Worm (Caenorhabditis elegans) whole organism, midembryonic: Measurements from ENCODE around the gene gpcp-1.

Source experiments
- T22C8.4 ChIP-seq: fragments of 200-800 bp; sonication (Bioruptor generic); IDR thresholded peaks from 2 replicates; pipeline ENCODE4 v1.3.6; 2022; ENCODE audit warnings: missing genetic modification characterization, missing compliant biosample characterization
- cog-1 ChIP-seq: sonication (generic microtip); optimal IDR thresholded peaks from 2 replicates; lab custom pipeline; 2016; ENCODE audit warnings: missing genetic modification characterization, missing compliant biosample characterization
- flt-1 ChIP-seq: fragments of 200-800 bp; sonication (Bioruptor generic); IDR thresholded peaks from 2 replicates; pipeline ENCODE4 v1.3.6; 2022; ENCODE audit warnings: missing genetic modification characterization, missing compliant biosample characterization
- klf-2 ChIP-seq: fragments of 200-800 bp; sonication (Bioruptor generic); conservative IDR thresholded peaks from 2 replicates; pipeline ENCODE4 v1.3.6; 2022; ENCODE audit warnings: missing genetic modification reagents, missing genetic modification characterization, missing compliant biosample characterization
- med-1 ChIP-seq: sonication (generic microtip); optimal IDR thresholded peaks from 2 replicates; lab custom pipeline; 2017; ENCODE audit warnings: missing genetic modification characterization, mild to moderate bottlenecking, missing compliant biosample characterization, antibody characterized with exemption, missing genetic modification reagents; ENCODE audit not compliant: insufficient read depth
- ref-1 ChIP-seq: fragments of 200-800 bp; sonication (Bioruptor generic); conservative IDR thresholded peaks from 2 replicates; pipeline ENCODE4 v1.3.6; 2022; ENCODE audit warnings: missing genetic modification reagents, missing genetic modification characterization, missing compliant biosample characterization
- tab-1 ChIP-seq: fragments of 200-800 bp; sonication (Bioruptor generic); IDR thresholded peaks from 2 replicates; pipeline ENCODE4 v1.3.6; 2022; ENCODE audit warnings: missing genetic modification characterization, missing compliant biosample characterization
- ztf-23 ChIP-seq: fragments of 200-800 bp; sonication (Bioruptor generic); IDR thresholded peaks from 2 replicates; pipeline ENCODE4 v1.3.6; 2022; ENCODE audit warnings: missing genetic modification reagents, missing genetic modification characterization, missing compliant biosample characterization
- ztf-29 ChIP-seq: fragments of 200-800 bp; sonication (Bioruptor generic); IDR thresholded peaks from 2 replicates; pipeline ENCODE4 v1.3.6; 2022; ENCODE audit warnings: missing genetic modification reagents, missing genetic modification characterization, missing compliant biosample characterization

Gene gpcp-1

DNA sequence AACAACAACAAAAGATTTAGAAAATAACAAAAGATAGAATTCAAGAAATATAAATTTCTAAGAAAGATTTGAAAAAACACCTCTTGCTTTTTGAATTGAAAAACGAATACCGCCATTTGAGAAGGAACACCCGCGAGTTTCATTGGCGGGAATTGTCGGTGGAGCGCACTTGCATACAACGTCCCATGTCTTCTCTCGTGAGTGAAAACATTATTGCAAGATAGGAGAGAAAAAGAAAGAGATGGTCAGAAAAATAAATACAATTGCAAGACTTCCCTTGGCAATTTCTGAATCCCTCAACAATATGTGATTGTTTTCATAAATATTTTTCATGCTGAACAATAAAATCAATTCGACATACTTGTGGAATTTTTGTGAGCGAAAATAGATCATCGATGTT, 4.3 kb downstream of the gpcp-1 start, which contains the start of gene K10B3.5:
TSS of gene K10B3.5 (minus strand) at position 343 of the 400 bp plus-strand sequence.
- TF ChIP-seq ztf-23 (no peak), flt-1 (GFP tag; lab: Robert Waterston, UW) (0 out of 2 replicates have a peak, but pooled peaks have one; percentile 25), med-1 (GFP tag; lab: Kevin White, UChicago) (no peak), ztf-29 (no peak)

DNA sequence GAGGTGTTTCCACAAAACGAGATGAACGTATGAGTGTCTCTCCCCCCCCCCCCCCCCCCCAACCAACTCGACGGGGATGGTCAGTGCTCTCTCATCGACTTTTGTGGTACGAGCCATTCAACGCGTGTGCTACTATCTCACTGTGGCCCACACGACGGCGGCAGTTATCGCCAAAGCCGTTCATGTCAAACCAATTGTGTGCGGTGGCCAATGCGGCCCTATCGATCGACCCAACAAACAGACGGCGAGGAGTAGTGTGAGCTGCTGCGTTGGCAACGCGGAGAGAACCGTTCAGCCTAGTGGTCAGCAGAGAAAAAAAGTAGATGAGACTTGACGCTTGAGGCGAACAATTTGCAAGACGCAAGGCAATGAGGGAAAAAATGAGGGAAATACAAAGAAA, 7.6 kb downstream of the gpcp-1 start:
- no peak for TF ChIP-seq med-1 (GFP tag; lab: Kevin White, UChicago)
- peak; percentile 61; the same call in 1 of the 2 replicates for TF ChIP-seq flt-1 (GFP tag; lab: Robert Waterston, UW)
- TF ChIP-seq T22C8.4 (GFP tag; lab: Robert Waterston, UW), result peak; percentile 77
- TF ChIP-seq ztf-23, result peak; percentile 40; the same call in 1 of the 2 replicates

DNA sequence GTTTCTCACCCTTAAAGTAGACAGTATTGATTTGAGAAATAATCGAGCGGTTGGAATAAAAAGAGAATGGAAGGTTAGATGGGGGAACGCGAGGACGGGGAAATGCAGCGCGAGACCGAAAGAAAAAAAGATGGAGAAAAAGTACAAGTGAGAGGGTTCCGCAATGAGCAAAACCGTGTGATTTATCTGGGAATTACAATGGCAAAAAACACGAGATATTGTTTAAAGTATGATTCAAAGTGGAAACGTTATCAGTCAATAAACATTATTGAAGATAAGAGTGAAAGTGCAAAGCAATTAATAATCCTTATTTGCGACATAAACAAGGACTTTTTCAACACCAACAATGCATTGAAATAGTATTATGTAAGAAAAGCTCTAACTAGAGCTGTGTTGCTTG, 8.3 kb downstream of the gpcp-1 start, which contains the start of gene ztf-13:
TSS of gene ztf-13 (minus strand) at position 11 of the 400 bp plus-strand sequence.
- TF ChIP-seq tab-1 (no peak), ref-1 (no peak), ztf-23 (no peak), med-1 (GFP tag; lab: Kevin White, UChicago) (no peak), ztf-29 (no peak), cog-1 (tag; lab: Kevin White, UChicago) (no peak), T22C8.4 (GFP tag; lab: Robert Waterston, UW) (no peak), klf-2 (GFP tag; lab: Robert Waterston, UW) (no peak), flt-1 (GFP tag; lab: Robert Waterston, UW) (no peak)

DNA sequence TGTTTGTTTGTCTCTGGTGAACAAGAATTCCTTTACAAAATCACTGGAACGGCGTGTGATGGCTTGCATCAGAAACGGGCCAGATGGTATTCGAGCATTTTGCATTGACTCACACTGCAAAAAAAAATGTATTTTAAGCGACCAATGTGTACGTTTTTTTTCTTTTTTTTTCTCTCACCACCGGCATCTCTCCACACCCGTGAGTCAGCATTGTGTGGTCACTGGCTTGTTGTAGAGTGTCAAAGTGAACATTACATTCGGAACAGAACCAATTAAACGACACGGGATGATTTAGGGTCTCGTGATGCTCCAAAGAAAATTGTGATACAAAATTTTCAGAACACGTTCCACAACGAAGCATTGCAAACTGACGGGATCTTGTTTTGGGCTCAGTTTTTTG, 8.9 kb downstream of the gpcp-1 start:
- TF ChIP-seq med-1 (GFP tag; lab: Kevin White, UChicago) (no peak), klf-2 (GFP tag; lab: Robert Waterston, UW) (no peak), flt-1 (GFP tag; lab: Robert Waterston, UW) (no peak), ztf-29 (no peak)

DNA sequence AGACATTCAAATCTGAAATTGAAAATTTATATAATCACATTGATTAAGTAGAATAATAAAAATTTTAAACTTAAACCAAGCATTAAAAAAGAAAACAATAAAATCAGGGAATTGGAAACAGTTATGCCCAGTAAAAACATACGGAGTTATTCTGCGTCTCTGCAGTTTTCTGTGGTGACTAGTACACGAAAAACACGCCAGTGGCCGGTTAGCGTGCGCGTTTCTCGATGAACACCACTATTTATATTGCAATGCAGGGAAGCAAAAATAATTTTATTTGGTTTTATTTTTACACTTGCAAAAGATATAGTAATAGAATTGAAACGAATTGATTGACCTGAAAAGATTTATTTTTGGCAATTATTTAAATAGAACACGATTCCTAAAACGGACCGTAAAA, 10.6 kb downstream of the gpcp-1 start, which contains the start of gene sec-3:
TSS of gene sec-3 (minus strand) at position 21 of the 400 bp plus-strand sequence.
- TF ChIP-seq ref-1, result no peak
- TF ChIP-seq ztf-29, result peak; percentile 58; the same call in 1 of the 2 replicates
- peak; percentile 85 for TF ChIP-seq flt-1 (GFP tag; lab: Robert Waterston, UW)
- no peak for TF ChIP-seq T22C8.4 (GFP tag; lab: Robert Waterston, UW)
- peak; percentile 61 for TF ChIP-seq med-1 (GFP tag; lab: Kevin White, UChicago)
- peak; percentile 88 for TF ChIP-seq cog-1 (tag; lab: Kevin White, UChicago)
- TF ChIP-seq ztf-23, result peak; percentile 78; the same call in 1 of the 2 replicates
- peak; percentile 62; the same call in 1 of the 2 replicates for TF ChIP-seq klf-2 (GFP tag; lab: Robert Waterston, UW)
- TF ChIP-seq tab-1, result peak; percentile 65; the same call in 1 of the 2 replicates

DNA sequence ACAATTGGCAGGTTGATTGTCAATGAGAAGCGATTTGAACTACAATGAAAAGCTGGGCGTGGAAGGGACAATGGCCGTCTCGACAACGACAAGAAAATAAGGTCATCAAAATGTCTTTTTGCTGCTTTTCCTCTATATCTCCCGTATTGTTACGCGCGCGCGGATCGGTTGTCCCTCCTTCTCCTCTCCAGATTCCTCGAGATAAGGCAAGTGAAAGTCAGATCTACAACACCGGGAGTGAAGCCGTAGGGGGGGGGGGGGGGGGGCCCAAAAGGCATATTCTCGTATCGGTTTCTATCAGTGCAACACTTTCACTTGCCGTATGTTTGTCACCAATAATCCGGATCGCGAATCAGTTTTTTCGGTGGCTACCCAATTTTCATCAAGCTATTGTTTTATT, 16.1 kb downstream of the gpcp-1 start, which contains the start of gene wrt-2:
TSS of gene wrt-2 (minus strand) at position 46 of the 400 bp plus-strand sequence.
- TF ChIP-seq tab-1 (no peak), T22C8.4 (GFP tag; lab: Robert Waterston, UW) (no peak), med-1 (GFP tag; lab: Kevin White, UChicago) (no peak)

DNA sequence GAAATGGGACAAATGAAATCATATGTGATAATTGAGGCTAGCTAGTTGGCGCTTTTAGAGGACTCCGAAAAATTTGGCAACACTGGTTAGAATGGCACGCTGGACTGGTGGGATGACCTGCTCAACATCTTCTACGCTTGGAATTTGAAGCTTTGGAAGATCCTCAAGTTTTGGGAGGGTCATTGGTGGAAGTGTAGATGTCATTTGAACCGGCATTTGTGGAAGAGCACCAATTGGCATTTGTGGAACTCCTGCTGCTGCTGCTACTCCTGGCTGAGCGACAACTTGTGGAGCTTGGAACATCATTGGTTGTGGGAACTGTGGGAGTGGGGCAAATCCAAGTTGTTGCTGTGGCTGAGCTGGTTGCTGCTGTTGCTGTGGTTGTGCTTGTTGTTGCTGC, 18.0 kb downstream of the gpcp-1 start:
- no peak for TF ChIP-seq klf-2 (GFP tag; lab: Robert Waterston, UW)
- TF ChIP-seq flt-1 (GFP tag; lab: Robert Waterston, UW), result no peak
- TF ChIP-seq T22C8.4 (GFP tag; lab: Robert Waterston, UW), result no peak
- no peak for TF ChIP-seq ref-1
- no peak for TF ChIP-seq cog-1 (tag; lab: Kevin White, UChicago)
- TF ChIP-seq med-1 (GFP tag; lab: Kevin White, UChicago), result no peak
- TF ChIP-seq ztf-23, result no peak
- no peak for TF ChIP-seq ztf-29
- TF ChIP-seq tab-1, result no peak

DNA sequence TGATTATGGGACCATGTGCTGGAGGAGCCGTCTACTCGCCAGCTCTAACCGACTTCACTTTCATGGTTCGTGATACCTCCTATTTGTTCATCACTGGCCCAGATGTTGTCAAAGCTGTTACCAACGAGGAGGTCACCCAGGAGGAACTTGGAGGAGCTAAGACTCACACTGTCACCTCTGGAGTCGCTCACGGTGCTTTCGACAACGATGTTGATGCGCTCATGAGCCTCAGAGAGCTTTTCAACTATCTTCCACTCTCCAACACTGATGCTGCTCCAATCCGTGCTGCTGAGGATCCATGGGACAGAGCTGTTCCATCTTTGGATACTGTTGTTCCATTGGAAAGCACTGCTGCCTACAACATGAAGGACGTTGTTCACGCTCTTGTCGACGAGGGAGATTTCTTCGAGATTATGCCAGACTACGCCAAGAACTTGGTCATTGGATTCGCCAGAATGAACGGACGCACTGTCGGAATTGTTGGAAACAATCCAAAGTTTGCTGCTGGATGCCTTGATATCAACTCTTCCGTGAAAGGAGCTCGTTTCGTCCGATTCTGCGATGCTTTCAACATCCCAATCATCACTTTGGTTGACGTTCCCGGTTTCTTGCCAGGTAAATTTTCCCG, 19.2 kb downstream of the gpcp-1 start:
- TF ChIP-seq med-1 (GFP tag; lab: Kevin White, UChicago) (no peak), klf-2 (GFP tag; lab: Robert Waterston, UW) (no peak), T22C8.4 (GFP tag; lab: Robert Waterston, UW) (no peak), ref-1 (no peak), ztf-23 (no peak), tab-1 (no peak), cog-1 (tag; lab: Kevin White, UChicago) (no peak), flt-1 (GFP tag; lab: Robert Waterston, UW) (no peak), ztf-29 (no peak)

DNA sequence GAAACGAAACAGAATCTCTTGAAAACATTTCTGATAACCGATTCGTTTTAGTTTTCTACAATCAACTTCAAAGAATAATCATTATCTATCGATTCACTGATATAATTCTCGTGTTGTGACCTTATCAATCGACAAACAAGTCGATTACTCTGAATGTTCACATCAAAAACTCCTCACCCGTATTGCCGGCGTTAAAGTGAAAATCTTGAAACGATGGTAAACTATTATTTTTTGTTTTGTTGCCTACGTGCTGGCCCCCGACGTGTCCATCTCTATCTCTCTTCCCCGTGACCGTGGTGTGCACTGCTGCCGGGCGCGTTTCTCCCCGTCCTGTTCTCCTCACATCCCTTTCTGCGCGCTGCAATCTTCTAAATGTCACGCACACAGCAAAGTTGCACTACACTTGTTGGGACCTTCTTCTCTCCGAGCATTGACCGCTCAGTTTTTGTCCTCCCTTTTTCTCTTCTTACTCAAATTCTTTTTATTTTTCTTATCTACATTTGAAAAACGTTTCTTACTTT, 20.5 kb downstream of the gpcp-1 start:
- TF ChIP-seq ztf-23, result no peak
- no peak for TF ChIP-seq flt-1 (GFP tag; lab: Robert Waterston, UW)
- TF ChIP-seq med-1 (GFP tag; lab: Kevin White, UChicago), result no peak
- no peak for TF ChIP-seq klf-2 (GFP tag; lab: Robert Waterston, UW)

DNA sequence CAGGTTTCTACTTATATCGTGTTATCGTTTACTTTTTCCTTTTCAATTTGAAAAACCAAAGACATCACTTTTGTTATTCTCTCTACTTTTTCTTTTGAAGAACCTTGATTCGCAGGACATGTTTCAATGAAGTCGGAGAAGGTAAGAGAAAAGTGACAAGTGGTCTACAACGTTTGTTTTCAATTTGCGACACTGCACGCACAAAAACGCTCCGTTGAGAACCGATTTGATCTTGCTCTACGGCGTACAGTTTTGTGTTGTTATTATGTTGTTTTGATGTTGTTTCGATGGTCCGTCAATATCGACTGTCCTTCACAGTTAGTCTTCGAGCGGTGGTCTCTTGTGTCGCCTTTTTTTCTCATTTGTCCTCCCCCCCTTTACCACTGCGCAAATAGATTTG, 21.0 kb downstream of the gpcp-1 start, which contains the start of gene pccb-1:
TSS of gene pccb-1 (plus strand) at position 127 of the 400 bp plus-strand sequence.
- TF ChIP-seq med-1 (GFP tag; lab: Kevin White, UChicago), result no peak
- no peak for TF ChIP-seq tab-1
- TF ChIP-seq T22C8.4 (GFP tag; lab: Robert Waterston, UW), result no peak
- TF ChIP-seq ztf-23, result no peak
- TF ChIP-seq ref-1, result no peak
- no peak for TF ChIP-seq klf-2 (GFP tag; lab: Robert Waterston, UW)
- TF ChIP-seq flt-1 (GFP tag; lab: Robert Waterston, UW), result no peak
- no peak for TF ChIP-seq cog-1 (tag; lab: Kevin White, UChicago)
- no peak for TF ChIP-seq ztf-29
